Worm (Caenorhabditis elegans): ENCODE data around the gene srx-134.

srx-134 gene

DNA sequence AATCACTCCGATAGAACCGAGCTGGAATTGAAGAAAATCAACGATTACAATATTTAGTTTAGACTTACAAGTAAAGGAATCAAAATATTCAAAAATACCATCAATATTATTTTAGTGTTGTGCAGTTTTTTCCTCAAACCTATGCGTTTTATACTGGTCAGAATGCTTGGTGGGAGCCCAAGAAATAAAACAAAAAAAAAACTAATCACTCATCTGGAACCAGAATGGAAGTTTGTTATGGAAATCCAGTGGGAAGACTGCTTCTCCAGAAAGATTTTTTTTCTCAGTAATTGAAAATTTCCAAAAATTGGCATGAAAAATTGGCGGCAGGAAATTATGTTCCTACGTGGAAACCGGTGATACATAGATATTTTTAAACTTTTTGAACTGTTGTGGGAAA, at the start of gene srx-134:
Gene srx-134, minus strand, starts transcription at position 101 of the 400 bp plus-strand sequence.
- no peak for TF ChIP-seq dao-5 (tag; optimal IDR thresholded peaks at IDR 0.05)

ce11 chrV:13904446-13904845, 48.2 kb upstream of the srx-134 start, which contains the start of gene stdh-3:
Gene stdh-3 (plus strand): TSS chrV:13904611.
- no peak for TF ChIP-seq dao-5 (tag; optimal IDR thresholded peaks at IDR 0.05)
- TF ChIP-seq W03F9.2 (tag; optimal IDR thresholded peaks at IDR 0.05): no peak
- TF ChIP-seq him-1 (tag; optimal IDR thresholded peaks at IDR 0.05): no peak

DNA sequence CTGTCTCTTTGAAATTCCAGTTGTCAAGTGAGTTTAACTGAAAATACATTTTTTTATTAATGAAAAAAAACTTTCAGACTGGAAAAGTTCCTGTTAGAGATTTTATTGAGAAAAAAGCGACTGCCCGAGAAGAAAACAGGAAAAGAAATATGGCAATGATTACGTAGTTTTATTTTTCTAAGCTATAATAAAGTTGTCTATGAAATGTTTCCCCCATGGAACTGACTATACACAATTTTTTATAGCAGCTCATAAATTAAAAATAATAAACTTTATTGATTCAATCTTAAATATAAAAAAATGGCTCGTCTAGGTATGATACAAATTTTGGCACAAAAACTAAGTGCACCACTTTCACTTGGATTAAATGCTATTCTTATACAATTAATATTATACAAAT, 46.2 kb upstream of the srx-134 start, which contains the start of gene C06B3.1:
Gene C06B3.1, plus strand, starts transcription at position 301 of the 400 bp plus-strand sequence.
- TF ChIP-seq him-1 (tag; optimal IDR thresholded peaks at IDR 0.05): no peak
- TF ChIP-seq dao-5 (tag; optimal IDR thresholded peaks at IDR 0.05): no peak
- TF ChIP-seq W03F9.2 (tag; optimal IDR thresholded peaks at IDR 0.05): no peak

- TF ChIP-seq W03F9.2 (tag; optimal IDR thresholded peaks at IDR 0.05) (no peak), dao-5 (tag; optimal IDR thresholded peaks at IDR 0.05) (no peak), him-1 (tag; optimal IDR thresholded peaks at IDR 0.05) (no peak)
These were observed 42.9 kb upstream of the srx-134 start, which contains the start of gene oac-3 for ce11 chrV:13899213-13899612. Gene oac-3 (plus strand): TSS chrV:13899513.

ce11 chrV:13898356-13898755, 42.1 kb upstream of the srx-134 start, which contains the start of gene cyp-35C1:
Gene cyp-35C1 (minus strand): TSS chrV:13898487.
- TF ChIP-seq W03F9.2 (tag; optimal IDR thresholded peaks at IDR 0.05): no peak
- no peak for TF ChIP-seq him-1 (tag; optimal IDR thresholded peaks at IDR 0.05)
- no peak for TF ChIP-seq dao-5 (tag; optimal IDR thresholded peaks at IDR 0.05)

ce11 chrV:13893583-13893982, 37.3 kb upstream of the srx-134 start:
- no peak for TF ChIP-seq him-1 (tag; optimal IDR thresholded peaks at IDR 0.05)
- TF ChIP-seq dao-5 (tag; optimal IDR thresholded peaks at IDR 0.05): no peak
- no peak for TF ChIP-seq W03F9.2 (tag; optimal IDR thresholded peaks at IDR 0.05)

DNA sequence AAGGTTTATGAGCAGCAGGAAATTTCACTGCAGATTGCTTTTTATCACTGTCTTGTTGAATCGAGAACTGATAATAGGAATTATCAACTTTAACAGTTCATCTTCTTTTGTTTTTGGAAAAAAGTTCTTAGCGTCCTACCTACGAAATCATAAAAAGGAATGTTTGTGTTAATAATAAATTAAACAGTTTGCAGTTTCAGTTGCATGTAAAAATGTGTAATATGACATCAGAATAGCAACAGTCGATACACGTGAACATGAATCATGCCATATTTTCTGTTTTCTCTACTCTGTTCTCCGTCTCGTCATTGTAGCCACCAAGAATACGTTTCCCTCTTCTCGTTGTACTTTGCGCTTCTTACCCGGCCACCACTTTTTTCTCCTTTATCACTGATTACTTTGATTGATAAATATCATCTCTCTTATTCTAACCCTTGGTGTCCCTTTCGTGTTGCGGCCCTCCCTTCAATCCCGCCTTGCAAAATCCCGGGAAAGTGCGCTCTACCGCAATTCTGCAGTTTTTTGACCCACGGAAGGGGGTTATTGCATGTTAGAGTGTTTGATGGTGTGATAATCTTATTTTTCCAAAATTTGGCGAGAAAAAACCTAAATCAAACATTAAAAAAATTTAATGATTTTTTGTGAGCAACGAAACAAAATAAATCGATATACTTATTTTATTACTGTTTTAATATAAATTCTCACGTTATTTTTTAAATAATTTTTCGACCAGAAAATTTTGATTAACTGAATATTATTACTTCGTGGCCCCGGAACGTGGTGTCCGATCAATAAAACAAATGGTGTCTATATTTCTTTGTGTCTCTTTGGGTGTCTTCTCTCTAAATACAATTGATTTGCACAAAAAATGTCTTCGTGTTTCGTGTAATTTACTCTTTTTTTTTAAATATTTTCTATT, 36.4 kb upstream of the srx-134 start, which contains the start of gene sptl-3:
Gene sptl-3, plus strand, starts transcription at position 869 of the 919 bp plus-strand sequence.
- no peak for TF ChIP-seq W03F9.2 (tag; optimal IDR thresholded peaks at IDR 0.05)

- no peak for TF ChIP-seq him-1 (tag; optimal IDR thresholded peaks at IDR 0.05)
- TF ChIP-seq dao-5 (tag; optimal IDR thresholded peaks at IDR 0.05): no peak
- peak; percentile 12 for TF ChIP-seq W03F9.2 (tag; optimal IDR thresholded peaks at IDR 0.05)
These were observed 35.2 kb upstream of the srx-134 start for ce11 chrV:13891489-13891888.

ce11 chrV:13890473-13890872, 34.2 kb upstream of the srx-134 start, which contains the start of gene lbp-8:
Gene lbp-8 (plus strand): TSS chrV:13890773.
- TF ChIP-seq W03F9.2 (tag; optimal IDR thresholded peaks at IDR 0.05) (no peak), him-1 (tag; optimal IDR thresholded peaks at IDR 0.05) (no peak), dao-5 (tag; optimal IDR thresholded peaks at IDR 0.05) (no peak)

DNA sequence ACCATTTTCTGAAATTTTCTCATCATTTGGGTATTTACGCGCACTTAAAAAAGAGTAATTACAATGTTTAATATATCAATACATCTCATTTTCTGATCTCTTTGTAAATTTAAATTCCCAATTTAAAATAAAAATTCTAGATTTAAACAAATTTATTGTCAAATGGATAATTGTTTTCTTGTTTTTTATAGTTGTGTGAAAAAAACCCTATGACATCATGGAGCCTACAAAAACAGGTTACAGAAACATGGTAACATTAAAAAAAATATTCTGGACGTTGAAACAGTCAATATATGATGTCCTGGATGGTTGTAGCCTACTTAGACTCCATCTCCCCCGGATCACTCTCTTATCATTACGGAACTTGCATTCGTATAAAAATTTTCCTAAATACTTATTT, 33.2 kb upstream of the srx-134 start, which contains the start of gene spp-12:
Gene spp-12, plus strand, starts transcription at position 301 of the 400 bp plus-strand sequence.
- TF ChIP-seq W03F9.2 (tag; optimal IDR thresholded peaks at IDR 0.05): no peak
- no peak for TF ChIP-seq dao-5 (tag; optimal IDR thresholded peaks at IDR 0.05)
- no peak for TF ChIP-seq him-1 (tag; optimal IDR thresholded peaks at IDR 0.05)

ce11 chrV:13887358-13887757, 31.1 kb upstream of the srx-134 start, which contains the start of gene srsx-19:
Gene srsx-19 (plus strand): TSS chrV:13887658.
- TF ChIP-seq him-1 (tag; optimal IDR thresholded peaks at IDR 0.05): no peak
- TF ChIP-seq dao-5 (tag; optimal IDR thresholded peaks at IDR 0.05): no peak
- TF ChIP-seq W03F9.2 (tag; optimal IDR thresholded peaks at IDR 0.05): no peak

DNA sequence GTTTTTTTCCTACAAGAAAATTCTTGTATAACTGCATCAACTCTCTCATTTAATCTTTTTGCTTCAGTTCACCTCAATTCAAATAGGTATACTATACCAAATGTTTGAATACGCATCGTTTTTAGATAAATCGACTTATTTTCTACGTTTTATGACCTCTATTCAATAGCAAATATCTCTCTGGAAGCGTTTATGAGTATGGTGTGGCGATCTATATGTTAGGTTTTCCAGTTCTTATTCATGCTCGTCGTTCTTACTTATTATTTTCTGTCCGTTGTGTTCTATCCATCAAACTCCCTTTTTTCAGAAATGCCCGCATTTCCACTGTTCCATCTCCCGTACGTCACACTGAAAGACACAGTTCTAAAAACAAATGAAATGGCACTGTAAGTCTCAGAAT, 24.3 kb upstream of the srx-134 start, which contains the start of gene T22G5.3:
Gene T22G5.3, plus strand, starts transcription at position 301 of the 400 bp plus-strand sequence.
- TF ChIP-seq dao-5 (tag; optimal IDR thresholded peaks at IDR 0.05) (no peak), him-1 (tag; optimal IDR thresholded peaks at IDR 0.05) (no peak), W03F9.2 (tag; optimal IDR thresholded peaks at IDR 0.05) (no peak)

DNA sequence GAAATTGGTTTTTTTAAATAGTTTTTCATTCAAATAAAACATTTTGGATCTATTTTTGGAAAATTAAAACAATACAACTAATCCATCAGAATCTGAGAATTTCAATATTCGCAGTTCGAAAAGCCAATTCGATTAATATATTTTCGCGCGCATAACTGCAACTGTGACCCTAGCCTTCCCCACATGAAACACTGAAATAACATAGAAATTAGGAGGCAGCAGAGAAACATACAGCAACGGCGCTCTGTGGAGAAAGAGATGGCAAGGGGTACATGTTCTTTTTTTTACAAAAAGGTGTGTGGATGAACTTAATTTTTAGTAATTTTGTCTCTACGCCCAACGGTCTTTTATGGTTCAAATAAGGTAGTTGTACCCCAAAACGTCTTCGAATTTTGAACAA, 23.9 kb upstream of the srx-134 start:
- TF ChIP-seq dao-5 (tag; optimal IDR thresholded peaks at IDR 0.05) (no peak), him-1 (tag; optimal IDR thresholded peaks at IDR 0.05) (no peak), W03F9.2 (tag; optimal IDR thresholded peaks at IDR 0.05) (no peak)

ce11 chrV:13879241-13879640, 23.0 kb upstream of the srx-134 start, which contains the start of gene lbp-7:
Gene lbp-7 (plus strand): TSS chrV:13879552.
- TF ChIP-seq dao-5 (tag; optimal IDR thresholded peaks at IDR 0.05) (no peak), him-1 (tag; optimal IDR thresholded peaks at IDR 0.05) (no peak), W03F9.2 (tag; optimal IDR thresholded peaks at IDR 0.05) (no peak)

Measured in whole organism, L4/young adult.